Worm (Caenorhabditis elegans): ENCODE data around the gene Y51A2B.6.

The Y51A2B.6 gene

ce11 chrV:18350046-18350445, 44.1 kb downstream of the Y51A2B.6 start, which contains the start of gene C08E8.3:
C08E8.3 (plus strand) TSS chrV:18350129.
- no peak for TF ChIP-seq K02D7.2 (tag; optimal IDR thresholded peaks at IDR 0.05)
- no peak for TF ChIP-seq pat-9 (tag; optimal IDR thresholded peaks at IDR 0.05)
- TF ChIP-seq unc-55 (GFP tag; optimal IDR thresholded peaks at IDR 0.05), result no peak
- no peak for TF ChIP-seq ref-2 (tag; optimal IDR thresholded peaks at IDR 0.05)
- TF ChIP-seq ceh-48 (tag; optimal IDR thresholded peaks at IDR 0.05), result no peak
- TF ChIP-seq npax-4 (tag; optimal IDR thresholded peaks at IDR 0.05), result no peak
- no peak for TF ChIP-seq unc-3 (GFP tag; conservative IDR thresholded peaks at IDR 0.05)
- no peak for TF ChIP-seq unc-3 (tag; optimal IDR thresholded peaks at IDR 0.05)
- no peak for TF ChIP-seq ttx-3 (tag; optimal IDR thresholded peaks at IDR 0.05)
- TF ChIP-seq hlh-15 (tag; optimal IDR thresholded peaks at IDR 0.05), result no peak
- TF ChIP-seq odd-2 (tag; optimal IDR thresholded peaks at IDR 0.05), result no peak
- TF ChIP-seq che-1 (tag; optimal IDR thresholded peaks at IDR 0.05), result no peak
- no peak for TF ChIP-seq ama-1 (optimal IDR thresholded peaks at IDR 0.05)
- no peak for TF ChIP-seq ceh-14 (tag; optimal IDR thresholded peaks at IDR 0.05)
- TF ChIP-seq hlh-30 (tag; optimal IDR thresholded peaks at IDR 0.05; ENCODE audit: insufficient read depth), result no peak

ce11 chrV:18346080-18346479, 48.0 kb downstream of the Y51A2B.6 start:
- TF ChIP-seq elt-2 (tag; optimal IDR thresholded peaks at IDR 0.05), result peak; percentile 99
- no peak for TF ChIP-seq ceh-34 (tag; optimal IDR thresholded peaks at IDR 0.05)

ce11 chrV:18344194-18344593, 49.9 kb downstream of the Y51A2B.6 start:
- no peak for TF ChIP-seq pqm-1 (tag; optimal IDR thresholded peaks at IDR 0.05)
- no peak for TF ChIP-seq elt-2 (tag; optimal IDR thresholded peaks at IDR 0.05)
- TF ChIP-seq syd-9 (tag; optimal IDR thresholded peaks at IDR 0.05), result no peak
- TF ChIP-seq pag-3 (tag; optimal IDR thresholded peaks at IDR 0.05; ENCODE audit: borderline replicate concordance), result no peak
- no peak for TF ChIP-seq ceh-30 (tag; optimal IDR thresholded peaks at IDR 0.05)
- no peak for TF ChIP-seq ahr-1 (tag; optimal IDR thresholded peaks at IDR 0.05)

Data from whole organism, late embryonic.